Worm (Caenorhabditis elegans) whole organism, L4/young adult: Measurements from ENCODE around the gene M116.5.
A peak's percentile ranks its signal among the peaks of the same experiment; 100 is the strongest.

Experiments used
- W03F9.2 ChIP-seq: fragments of 150-350 bp; optimal IDR thresholded peaks from 2 replicates; lab custom pipeline; 2014; ENCODE audit warnings: missing biosample characterization, missing genetic modification characterization
- dao-5 ChIP-seq: sonication (generic microtip); optimal IDR thresholded peaks from 2 replicates; lab custom pipeline; 2016; ENCODE audit warnings: missing genotype, missing genetic modification characterization, moderate library complexity, missing compliant biosample characterization
- him-1 ChIP-seq: sonication (generic microtip); optimal IDR thresholded peaks from 2 replicates; lab custom pipeline; 2016; ENCODE audit warnings: missing genotype, missing genetic modification reagents, missing genetic modification characterization, missing compliant biosample characterization

DNA sequence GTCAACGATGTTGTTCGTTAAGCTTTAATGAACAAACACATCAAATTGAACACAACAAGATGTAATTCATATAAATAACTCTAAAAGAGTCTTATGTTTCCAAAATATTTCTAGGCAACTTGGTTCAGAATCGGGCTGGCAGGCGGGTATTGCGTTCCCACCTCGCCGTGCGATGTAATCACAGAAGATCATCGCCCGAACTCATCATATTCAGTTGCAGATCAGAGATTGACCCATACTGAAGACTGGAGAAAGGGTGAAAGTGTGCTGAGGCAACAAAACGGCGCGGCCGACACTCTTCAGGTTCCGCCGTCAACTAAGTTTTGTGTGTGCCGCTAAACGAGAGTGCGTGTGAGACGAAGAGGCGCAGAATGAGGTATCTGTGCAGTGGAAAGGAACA is 7.6 kb upstream of the M116.5 start:
- TF ChIP-seq W03F9.2 (tag; lab: Kevin White, UChicago) (peak; percentile 79), dao-5 (tag; lab: Kevin White, UChicago) (no peak), him-1 (tag; lab: Kevin White, UChicago) (peak; percentile 89)
